Worm (Caenorhabditis elegans) whole organism, L3 larva: ENCODE data around the gene Y75B8A.34.

Experiments used
- R02D3.7 ChIP-seq: fragments of 150-350 bp; optimal IDR thresholded peaks from 2 replicates; lab custom pipeline; 2014; ENCODE audit warnings: missing biosample characterization, missing genetic modification characterization
- elt-3 ChIP-seq, 3 experiments: fragments of 150-350 bp in 1 of 3; sonication (generic microtip) in 2 of 3; optimal IDR thresholded peaks; 2 replicates in 2 of 3; 4 replicates in 1 of 3; lab custom pipeline; 2014 to 2017; ENCODE audit warnings: missing biosample characterization in 3 of 3, missing genetic modification characterization in 3 of 3
- jun-1 ChIP-seq: fragments of 150-350 bp; optimal IDR thresholded peaks from 2 replicates; lab custom pipeline; 2014; ENCODE audit warnings: missing biosample characterization, missing genetic modification reagents, missing genetic modification characterization
- nhr-23 ChIP-seq: fragments of 150-350 bp; optimal IDR thresholded peaks from 2 replicates; lab custom pipeline; 2014; ENCODE audit warnings: missing biosample characterization, missing genetic modification reagents, missing genetic modification characterization
- nhr-237 ChIP-seq: fragments of 150-350 bp; optimal IDR thresholded peaks from 2 replicates; lab custom pipeline; 2014; ENCODE audit warnings: missing biosample characterization, missing genetic modification characterization
- nhr-28 ChIP-seq: fragments of 150-350 bp; optimal IDR thresholded peaks from 2 replicates; lab custom pipeline; 2014; ENCODE audit warnings: missing biosample characterization, missing genetic modification characterization
- nhr-77 ChIP-seq: fragments of 150-350 bp; optimal IDR thresholded peaks from 2 replicates; lab custom pipeline; 2014; ENCODE audit warnings: missing biosample characterization, missing genetic modification characterization
- pqm-1 ChIP-seq: fragments of 150-350 bp; optimal IDR thresholded peaks from 2 replicates; lab custom pipeline; 2017; ENCODE audit warnings: missing biosample characterization, missing genetic modification characterization, inconsistent platforms
- sea-2 ChIP-seq: fragments of 150-350 bp; sonication (generic microtip); optimal IDR thresholded peaks from 4 replicates; lab custom pipeline; 2014; ENCODE audit warnings: missing biosample characterization, missing genetic modification reagents, missing genetic modification characterization
- unc-62 ChIP-seq: fragments of 150-350 bp; sonication (generic microtip); optimal IDR thresholded peaks from 4 replicates; lab custom pipeline; 2014; ENCODE audit warnings: missing biosample characterization, missing genetic modification reagents, missing genetic modification characterization

DNA sequence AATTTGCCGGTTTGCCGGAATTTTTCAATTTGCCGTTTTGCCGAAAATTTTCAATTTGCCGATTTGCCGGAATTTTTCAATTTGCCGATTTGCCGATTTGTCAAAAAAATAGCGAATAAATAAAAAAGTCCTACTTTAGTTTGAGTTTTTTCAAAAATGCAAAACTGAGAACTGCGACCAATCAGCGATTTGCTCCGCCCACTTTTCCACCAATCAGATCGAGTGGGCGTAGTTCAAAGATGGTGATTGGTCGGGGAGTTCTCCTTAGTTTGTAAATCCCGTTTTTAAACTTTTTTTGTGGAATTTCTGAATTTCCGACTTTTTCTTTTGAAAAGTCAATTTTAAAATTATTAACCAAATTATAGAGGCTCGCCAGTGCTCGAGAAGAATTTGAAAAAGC lies 28.1 kb upstream of the Y75B8A.34 start:
- TF ChIP-seq pqm-1 (tag; lab: Kevin White, UChicago) = no peak
- no peak for TF ChIP-seq nhr-77 (tag; lab: Kevin White, UChicago)
- TF ChIP-seq nhr-23 = no peak
- no peak for TF ChIP-seq unc-62 (GFP tag; lab: Kevin White, UChicago)
- no peak for TF ChIP-seq sea-2 (GFP tag; lab: Kevin White, UChicago)
- no peak for TF ChIP-seq nhr-28 (tag; lab: Kevin White, UChicago)
- TF ChIP-seq elt-3 (tag; optimal IDR thresholded peaks at IDR 0.05; lab: Kevin White, UChicago) = no peak
- TF ChIP-seq nhr-237 (tag; lab: Kevin White, UChicago) = no peak
- no peak for TF ChIP-seq jun-1 (tag; lab: Kevin White, UChicago)
- no peak for TF ChIP-seq R02D3.7 (tag; lab: Kevin White, UChicago)
